Worm (Caenorhabditis elegans): Measurements from ENCODE around the gene sulp-4.

DNA sequence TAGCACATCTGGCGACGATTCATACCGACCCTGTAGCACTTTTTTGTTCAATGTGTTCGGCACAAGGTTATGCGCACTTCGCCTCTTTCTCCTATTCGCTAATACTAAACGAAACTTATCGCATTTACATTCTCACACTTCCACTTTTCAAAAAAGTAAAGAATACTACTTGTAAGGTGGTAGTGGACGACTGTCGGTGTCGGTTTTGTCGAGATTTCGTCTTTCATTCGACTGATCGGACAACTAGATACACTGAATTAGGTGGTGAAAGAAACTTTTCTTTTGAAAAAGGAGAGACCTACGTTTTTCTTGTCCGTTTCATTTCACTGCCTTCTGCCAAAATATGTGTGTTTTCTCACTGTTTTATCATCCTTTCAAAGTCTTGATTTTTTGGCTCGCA lies 22.4 kb downstream of the sulp-4 start:
- TF ChIP-seq unc-62 (GFP tag; optimal IDR thresholded peaks at IDR 0.05) = no peak
- no peak for TF ChIP-seq lsy-2 (tag; optimal IDR thresholded peaks at IDR 0.05)
- no peak for TF ChIP-seq blmp-1 (tag; optimal IDR thresholded peaks at IDR 0.05)
- no peak for TF ChIP-seq ceh-43 (GFP tag; optimal IDR thresholded peaks at IDR 0.05)
- no peak for TF ChIP-seq sem-2 (GFP tag; optimal IDR thresholded peaks at IDR 0.05)
- no peak for TF ChIP-seq ztf-11 (tag; optimal IDR thresholded peaks at IDR 0.05)
- TF ChIP-seq mep-1 (tag; optimal IDR thresholded peaks at IDR 0.05) = no peak

All from whole organism, mixed stage, embryonic.